Worm (Caenorhabditis elegans): Measurements from ENCODE around the gene C35C5.8.

ce11 chrX:11507836-11508235 is 25.6 kb upstream of the C35C5.8 start:
- TF ChIP-seq nhr-23 (tag; optimal IDR thresholded peaks at IDR 0.05): no peak
- TF ChIP-seq nhr-237 (tag; optimal IDR thresholded peaks at IDR 0.05): no peak
- no peak for TF ChIP-seq ama-1 (optimal IDR thresholded peaks at IDR 0.05)
- TF ChIP-seq nhr-67 (tag; optimal IDR thresholded peaks at IDR 0.05): no peak
- TF ChIP-seq jun-1 (tag; optimal IDR thresholded peaks at IDR 0.05): no peak
- TF ChIP-seq ceh-82 (tag; optimal IDR thresholded peaks at IDR 0.05): no peak
- no peak for TF ChIP-seq lin-15B (tag; optimal IDR thresholded peaks at IDR 0.05)
- TF ChIP-seq ztf-4 (tag; optimal IDR thresholded peaks at IDR 0.05): no peak
- no peak for TF ChIP-seq lin-39 (tag; optimal IDR thresholded peaks at IDR 0.05)
- no peak for TF ChIP-seq aly-2 (tag; optimal IDR thresholded peaks at IDR 0.05)
- no peak for TF ChIP-seq egl-27 (tag; optimal IDR thresholded peaks at IDR 0.05)
- no peak for TF ChIP-seq ceh-9 (tag; optimal IDR thresholded peaks at IDR 0.05)

Data from whole organism, L3 larva.